Worm (Caenorhabditis elegans): ENCODE results near the gene Y39B6A.37.

DNA sequence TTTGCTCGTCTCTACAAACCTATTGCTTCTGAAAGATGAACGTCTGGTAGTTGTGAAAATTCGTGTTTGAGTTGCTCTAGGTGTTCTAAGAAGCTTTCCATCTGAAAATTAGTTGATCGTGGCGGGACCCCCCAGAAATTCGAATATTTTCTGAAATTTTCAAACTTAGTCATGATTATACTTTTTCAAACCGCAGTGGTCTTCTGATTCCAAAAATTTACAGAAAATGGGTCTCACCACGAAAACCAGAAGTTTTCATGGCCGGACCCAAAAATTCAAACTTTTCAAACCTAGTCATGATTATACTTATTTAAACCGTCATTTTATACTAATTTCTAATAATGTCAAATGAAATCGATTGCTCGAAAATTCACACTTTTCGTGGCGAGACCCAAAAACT, 30.6 kb upstream of the Y39B6A.37 start, which contains the start of gene ztf-20:
- TF ChIP-seq ama-1 (optimal IDR thresholded peaks at IDR 0.05) = no peak
- TF ChIP-seq ceh-82 (tag; optimal IDR thresholded peaks at IDR 0.05) = no peak
- TF ChIP-seq snpc-1.2 (GFP tag; IDR thresholded peaks at IDR 0.05) = no peak
- TF ChIP-seq daf-12 (tag; optimal IDR thresholded peaks at IDR 0.05) = no peak
- no peak for TF ChIP-seq unc-39 (tag; optimal IDR thresholded peaks at IDR 0.05)
- TF ChIP-seq attf-4 (tag; optimal IDR thresholded peaks at IDR 0.05) = no peak
- TF ChIP-seq nhr-11 (tag; optimal IDR thresholded peaks at IDR 0.05) = no peak

All from whole organism, L4 larva.